Fruit fly (Drosophila melanogaster): ENCODE results near the gene Ent2.

Ent2 gene

DNA sequence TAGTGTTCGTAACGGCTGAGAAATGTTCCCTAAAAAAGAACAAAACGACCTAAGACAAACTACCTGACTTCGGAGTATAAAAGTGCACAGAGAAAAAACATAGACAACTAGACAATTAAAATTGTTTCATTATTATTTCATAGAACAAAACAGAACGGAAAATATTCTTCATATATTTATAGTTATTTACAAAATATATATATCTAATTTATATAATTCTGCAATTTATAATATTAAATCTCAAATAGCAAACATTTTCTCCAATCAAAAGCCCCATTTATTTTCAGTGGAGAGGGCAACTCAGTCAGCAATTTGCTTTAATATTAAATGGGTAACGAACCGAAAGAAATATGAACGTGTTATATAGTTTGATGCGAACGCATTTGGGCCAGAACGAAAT lies 32.9 kb downstream of the Ent2 start (continued):
- TF ChIP-seq CG12391 (tag; optimal IDR thresholded peaks at IDR 0.05) = peak; percentile 75
- peak; percentile 60 for TF ChIP-seq CG33557 (GFP tag; optimal IDR thresholded peaks at IDR 0.05)
- no peak for TF ChIP-seq tio (GFP tag; optimal IDR thresholded peaks at IDR 0.05)
- TF ChIP-seq sd (tag; optimal IDR thresholded peaks at IDR 0.05) = no peak

DNA sequence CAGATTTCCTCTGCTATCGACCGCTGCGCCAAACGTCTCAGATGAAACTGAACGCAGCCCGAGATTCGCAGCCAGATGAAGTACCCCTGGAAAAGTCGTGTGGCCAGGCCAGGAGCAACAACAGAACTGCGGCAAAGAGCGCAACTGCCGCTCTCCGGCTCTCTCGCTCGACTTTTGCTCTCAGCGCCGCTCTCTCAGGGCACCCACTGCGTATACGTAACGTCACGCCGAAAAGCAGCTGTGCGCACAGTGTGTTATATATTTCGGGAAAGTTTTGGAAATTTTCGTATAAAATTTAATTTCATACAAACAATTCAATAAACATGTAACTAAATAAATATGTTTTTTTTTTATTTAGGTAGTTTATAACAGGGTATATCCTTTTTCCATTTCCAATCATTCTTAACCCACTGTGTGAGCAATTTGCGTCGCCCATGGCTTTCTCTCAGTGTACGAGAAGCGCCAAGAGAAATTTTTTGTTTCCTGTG lies 38.9 kb downstream of the Ent2 start, which contains the start of gene Dpp10:
Gene Dpp10, minus strand, starts transcription at position 51 of the 488 bp plus-strand sequence.
- TF ChIP-seq sens (GFP tag) (peak; percentile 92), zfh2 (GFP tag; optimal IDR thresholded peaks at IDR 0.05) (peak; percentile 93), Awh (GFP tag; IDR thresholded peaks at IDR 0.05) (peak; percentile 91), Hand (GFP tag; optimal IDR thresholded peaks at IDR 0.05) (peak; percentile 95), gem (tag; optimal IDR thresholded peaks at IDR 0.05) (peak; percentile 95), repo (GFP tag; optimal IDR thresholded peaks at IDR 0.05) (peak; percentile 61), ind (GFP tag; optimal IDR thresholded peaks at IDR 0.05) (peak; percentile 90), CG10321 (GFP tag; IDR thresholded peaks at IDR 0.05) (peak; percentile 81), CG9932 (GFP tag; IDR thresholded peaks at IDR 0.05) (peak; percentile 99), ham (GFP tag; IDR thresholded peaks at IDR 0.05) (peak; percentile 93), CG9727 (GFP tag; optimal IDR thresholded peaks at IDR 0.05) (peak; percentile 89), corto (GFP tag; optimal IDR thresholded peaks at IDR 0.05) (no peak), stwl (tag; optimal IDR thresholded peaks at IDR 0.05) (no peak), lilli (GFP tag; optimal IDR thresholded peaks at IDR 0.05) (peak; percentile 97), CG11504 (tag; optimal IDR thresholded peaks at IDR 0.05) (peak; percentile 91), row (GFP tag; IDR thresholded peaks at IDR 0.05) (peak; percentile 98), HmgZ (tag; optimal IDR thresholded peaks at IDR 0.05) (peak; percentile 95), crc (GFP tag; optimal IDR thresholded peaks at IDR 0.05) (peak; percentile 23), disco-r (GFP tag; optimal IDR thresholded peaks at IDR 0.05) (peak; percentile 80), CG34224 (GFP tag; IDR thresholded peaks at IDR 0.05; ENCODE audit: partially characterized antibody) (peak; percentile 36; the same call in 1 of the 3 replicates), ttk (GFP tag; IDR thresholded peaks at IDR 0.05) (peak; percentile 94), CG18011 (GFP tag; optimal IDR thresholded peaks at IDR 0.05) (peak; percentile 80), CTCF (GFP tag; optimal IDR thresholded peaks at IDR 0.05) (no peak), Ada2b (GFP tag; IDR thresholded peaks at IDR 0.05) (peak; percentile 98), HmgD (GFP tag; optimal IDR thresholded peaks at IDR 0.05) (peak; percentile 25), CG12299 (tag; optimal IDR thresholded peaks at IDR 0.05) (peak; percentile 88), CG11560 (tag; IDR thresholded peaks at IDR 0.05) (peak; percentile 89), Ptx1 (GFP tag; IDR thresholded peaks at IDR 0.05) (peak; percentile 97), grau (tag; optimal IDR thresholded peaks at IDR 0.05) (peak; percentile 92), CG6791 (GFP tag; IDR thresholded peaks at IDR 0.05; ENCODE audit: partially characterized antibody) (no peak), CG4707 (GFP tag; optimal IDR thresholded peaks at IDR 0.05) (peak; percentile 59), CG31441 (GFP tag; IDR thresholded peaks at IDR 0.05) (peak; percentile 71; the same call in 1 of the 2 replicates), CG13287 (GFP tag; IDR thresholded peaks at IDR 0.05; ENCODE audit: partially characterized antibody) (peak; percentile 58), az2 (GFP tag; optimal IDR thresholded peaks at IDR 0.05) (peak; percentile 81), YL-1 (GFP tag; optimal IDR thresholded peaks at IDR 0.05) (peak; percentile 55), Ets65A (GFP tag) (peak; percentile 98), so (GFP tag; IDR thresholded peaks at IDR 0.05) (peak; percentile 95), pita (GFP tag; optimal IDR thresholded peaks at IDR 0.05) (no peak), gce (GFP tag; IDR thresholded peaks at IDR 0.05) (peak; percentile 83; the same call in 2 of the 3 replicates), CG9437 (GFP tag; optimal IDR thresholded peaks at IDR 0.05) (peak; percentile 82), prd (optimal IDR thresholded peaks at IDR 0.05) (no peak), prd (GFP tag; IDR thresholded peaks at IDR 0.05) (peak; percentile 95), CG6813 (GFP tag; optimal IDR thresholded peaks at IDR 0.05) (peak; percentile 86), CG30431 (GFP tag; optimal IDR thresholded peaks at IDR 0.05) (peak; percentile 26), bab2 (GFP tag; optimal IDR thresholded peaks at IDR 0.05) (peak; percentile 88), Vsx1 (GFP tag; optimal IDR thresholded peaks at IDR 0.05) (peak; percentile 69)

Data from whole organism, embryonic.